ENCODE assay signal across 5 fruit fly cellular contexts in the genomic region with DNA sequence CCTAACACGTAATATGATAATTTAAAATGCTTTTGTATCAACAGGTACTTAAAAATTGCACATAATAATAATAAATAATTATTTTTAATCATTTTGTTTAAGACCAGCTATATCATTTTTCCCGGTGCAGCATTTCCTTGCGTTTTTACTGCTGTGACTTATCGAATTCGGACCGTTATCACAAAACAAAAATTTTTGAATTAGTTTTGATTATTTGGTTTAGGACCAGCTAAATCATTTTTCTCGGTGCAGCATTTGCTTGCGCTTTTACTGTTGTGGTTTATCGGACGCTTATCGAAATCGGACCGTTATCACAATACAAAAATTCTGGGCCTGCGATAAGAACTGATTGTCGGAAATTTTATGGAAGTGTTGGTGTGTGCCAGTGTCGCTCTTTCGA.
TF ChIP-seq lines count a peak whose summit lies in the region.

No protein-coding gene starts in this region.

TF ChIP-seq in whole organism, adult, 20 proteins besides CTCF, POLR2A, EP300 and RAD21 (continued from another document):
- no peak for TF ChIP-seq Hr96 (GFP tag; optimal IDR thresholded peaks at IDR 0.05; lab: Kevin White, UChicago)
- no peak for TF ChIP-seq Crg-1 (GFP tag; optimal IDR thresholded peaks at IDR 0.05; lab: Kevin White, UChicago)
- TF ChIP-seq Clk (GFP tag; optimal IDR thresholded peaks at IDR 0.05; lab: Kevin White, UChicago) = peak; percentile 15

TF ChIP-seq in whole organism, embryonic, 481 proteins besides CTCF, POLR2A, EP300 and RAD21 (continued from another document and continues in another):
- TF ChIP-seq CG6654 (GFP tag; optimal IDR thresholded peaks at IDR 0.05; lab: Kevin White, UChicago) (peak; percentile 63), mld (GFP tag; IDR thresholded peaks at IDR 0.05; lab: Robert Waterston, UW; ENCODE audit: partially characterized antibody) (no peak), CG7745 (tag; optimal IDR thresholded peaks at IDR 0.05; lab: Kevin White, UChicago) (peak; percentile 25), Lim3 (GFP tag; IDR thresholded peaks at IDR 0.05; lab: Robert Waterston, UW) (no peak), gfzf (GFP tag; optimal IDR thresholded peaks at IDR 0.05; lab: Kevin White, UChicago) (no peak), chm (GFP tag; IDR thresholded peaks at IDR 0.05; lab: Robert Waterston, UW) (peak; percentile 86; the same call in 1 of the 2 replicates), ttk (GFP tag; IDR thresholded peaks at IDR 0.05; lab: Robert Waterston, UW) (peak; percentile 71; the same call in 1 of the 2 replicates), gem (tag; optimal IDR thresholded peaks at IDR 0.05; lab: Kevin White, UChicago) (peak; percentile 91), lab (GFP tag; optimal IDR thresholded peaks at IDR 0.05; lab: Kevin White, UChicago) (peak; percentile 89), CG10366 (GFP tag; IDR thresholded peaks at IDR 0.05; lab: Robert Waterston, UW) (peak; percentile 72), CG3995 (GFP tag; optimal IDR thresholded peaks at IDR 0.05; lab: Kevin White, UChicago) (no peak), H2.0 (GFP tag; IDR thresholded peaks at IDR 0.05; lab: Robert Waterston, UW) (peak; percentile 66), HLH4C (GFP tag; IDR thresholded peaks at IDR 0.05; lab: Robert Waterston, UW; ENCODE audit: partially characterized antibody) (no peak), esg (GFP tag; conservative IDR thresholded peaks at IDR 0.05; lab: Robert Waterston, UW) (peak; percentile 73), BtbVII (GFP tag; optimal IDR thresholded peaks at IDR 0.05; lab: Kevin White, UChicago) (peak; percentile 84), CG15269 (tag; optimal IDR thresholded peaks at IDR 0.05; lab: Kevin White, UChicago) (peak; percentile 86), NFAT (GFP tag; IDR thresholded peaks at IDR 0.05; lab: Robert Waterston, UW) (peak; percentile 65), CG11560 (tag; IDR thresholded peaks at IDR 0.05; lab: Robert Waterston, UW) (peak; percentile 56; the same call in 1 of the 3 replicates), CG14860 (GFP tag; IDR thresholded peaks at IDR 0.05; lab: Robert Waterston, UW; ENCODE audit: partially characterized antibody) (no peak), Bdp1 (GFP tag; optimal IDR thresholded peaks at IDR 0.05; lab: Kevin White, UChicago) (no peak), z (GFP tag; IDR thresholded peaks at IDR 0.05; lab: Robert Waterston, UW) (no peak), Ptx1 (GFP tag; IDR thresholded peaks at IDR 0.05; lab: Robert Waterston, UW) (peak; percentile 74), Hr3 (GFP tag; optimal IDR thresholded peaks at IDR 0.05; lab: Kevin White, UChicago) (peak; percentile 31), ab (GFP tag; optimal IDR thresholded peaks at IDR 0.05; lab: Kevin White, UChicago) (no peak), so (GFP tag; IDR thresholded peaks at IDR 0.05; lab: Robert Waterston, UW) (no peak), bcd (GFP tag; optimal IDR thresholded peaks at IDR 0.05; lab: Kevin White, UChicago) (peak; percentile 81), Gug (GFP tag; IDR thresholded peaks at IDR 0.05; lab: Robert Waterston, UW) (peak; percentile 59; the same call in 3 of the 4 replicates), cato (GFP tag; optimal IDR thresholded peaks at IDR 0.05; lab: Kevin White, UChicago; ENCODE audit: borderline replicate concordance) (peak; percentile 42), sc (optimal IDR thresholded peaks at IDR 0.05; lab: Kevin White, UChicago) (no peak), sc (GFP tag; optimal IDR thresholded peaks at IDR 0.05; lab: Kevin White, UChicago) (peak; percentile 74)

TF ChIP-seq in whole organism, prepupa, 60 proteins besides CTCF, POLR2A, EP300 and RAD21 (continued from another document and continues in another):
- TF ChIP-seq CG4318 (GFP tag; optimal IDR thresholded peaks at IDR 0.05; lab: Kevin White, UChicago) (peak; percentile 69), Gug (GFP tag; IDR thresholded peaks at IDR 0.05; lab: Robert Waterston, UW) (peak; percentile 71), CG8119 (GFP tag; IDR thresholded peaks at IDR 0.05; lab: Robert Waterston, UW) (peak; percentile 76), Sox102F (GFP tag; optimal IDR thresholded peaks at IDR 0.05; lab: Kevin White, UChicago) (no peak), Sox14 (GFP tag; optimal IDR thresholded peaks at IDR 0.05; lab: Kevin White, UChicago) (peak; percentile 75), cyc (GFP tag; optimal IDR thresholded peaks at IDR 0.05; lab: Kevin White, UChicago) (peak; percentile 75), CG11294 (GFP tag; IDR thresholded peaks at IDR 0.05; lab: Robert Waterston, UW) (peak; percentile 42; the same call in 1 of the 2 replicates), CG10631 (GFP tag; optimal IDR thresholded peaks at IDR 0.05; lab: Kevin White, UChicago) (peak; percentile 78), Met (GFP tag; optimal IDR thresholded peaks at IDR 0.05; lab: Kevin White, UChicago) (peak; percentile 81), vri (GFP tag; optimal IDR thresholded peaks at IDR 0.05; lab: Kevin White, UChicago) (no peak), Smox (GFP tag; optimal IDR thresholded peaks at IDR 0.05; lab: Kevin White, UChicago) (peak; percentile 82), Ets21C (GFP tag; optimal IDR thresholded peaks at IDR 0.05; lab: Kevin White, UChicago) (peak; percentile 65), Lpt (GFP tag; optimal IDR thresholded peaks at IDR 0.05; lab: Kevin White, UChicago) (peak; percentile 18), CG31627 (GFP tag; optimal IDR thresholded peaks at IDR 0.05; lab: Kevin White, UChicago) (peak; percentile 81), Hr4 (GFP tag; optimal IDR thresholded peaks at IDR 0.05; lab: Kevin White, UChicago) (peak; percentile 77), net (GFP tag; optimal IDR thresholded peaks at IDR 0.05; lab: Kevin White, UChicago) (peak; percentile 86), acj6 (GFP tag; optimal IDR thresholded peaks at IDR 0.05; lab: Kevin White, UChicago) (peak; percentile 79), CG11762 (GFP tag; optimal IDR thresholded peaks at IDR 0.05; lab: Kevin White, UChicago; ENCODE audit: insufficient read depth) (peak; percentile 71), dac (GFP tag; optimal IDR thresholded peaks at IDR 0.05; lab: Kevin White, UChicago) (peak; percentile 64), CG11902 (GFP tag; optimal IDR thresholded peaks at IDR 0.05; lab: Kevin White, UChicago) (peak; percentile 58), pdm3 (GFP tag; optimal IDR thresholded peaks at IDR 0.05; lab: Kevin White, UChicago) (peak; percentile 82), CG6808 (GFP tag; optimal IDR thresholded peaks at IDR 0.05; lab: Kevin White, UChicago) (no peak), CG32006 (GFP tag; optimal IDR thresholded peaks at IDR 0.05; lab: Kevin White, UChicago) (peak; percentile 87), Sox15 (GFP tag; optimal IDR thresholded peaks at IDR 0.05; lab: Kevin White, UChicago) (peak; percentile 47), Hr38 (GFP tag; optimal IDR thresholded peaks at IDR 0.05; lab: Kevin White, UChicago) (no peak), fd59A (GFP tag; optimal IDR thresholded peaks at IDR 0.05; lab: Kevin White, UChicago) (peak; percentile 54), CG34406 (GFP tag; optimal IDR thresholded peaks at IDR 0.05; lab: Kevin White, UChicago) (peak; percentile 84), CG9139 (GFP tag; optimal IDR thresholded peaks at IDR 0.05; lab: Kevin White, UChicago) (no peak), CG3032 (tag; optimal IDR thresholded peaks at IDR 0.05; lab: Kevin White, UChicago) (peak; percentile 65), svp (GFP tag; lab: Kevin White, UChicago) (peak; percentile 85), CG10669 (GFP tag; optimal IDR thresholded peaks at IDR 0.05; lab: Kevin White, UChicago) (no peak), CG6163 (GFP tag; IDR thresholded peaks at IDR 0.05; lab: Robert Waterston, UW) (peak; percentile 88)

TF ChIP-seq in whole organism, pupa, 21 proteins besides CTCF, POLR2A, EP300 and RAD21 (continued from another document):
- peak; percentile 41 for TF ChIP-seq gl (tag; optimal IDR thresholded peaks at IDR 0.05; lab: Kevin White, UChicago)

TF ChIP-seq in whole organism, wandering third instar larva, 38 proteins besides CTCF, POLR2A, EP300 and RAD21 (continued from another document):
- no peak for TF ChIP-seq N (GFP tag; optimal IDR thresholded peaks at IDR 0.05; lab: Kevin White, UChicago)
- TF ChIP-seq GATAd (GFP tag; optimal IDR thresholded peaks at IDR 0.05; lab: Kevin White, UChicago) = peak; percentile 79
- no peak for TF ChIP-seq pan (optimal IDR thresholded peaks at IDR 0.05; lab: Kevin White, UChicago)
- peak; percentile 79 for TF ChIP-seq Sp1 (GFP tag; optimal IDR thresholded peaks at IDR 0.05; lab: Kevin White, UChicago)
- TF ChIP-seq Mio (GFP tag; optimal IDR thresholded peaks at IDR 0.05; lab: Kevin White, UChicago) = no peak
- peak; percentile 56 for TF ChIP-seq brk (GFP tag; optimal IDR thresholded peaks at IDR 0.05; lab: Kevin White, UChicago)
- peak; percentile 43 for TF ChIP-seq woc (GFP tag; optimal IDR thresholded peaks at IDR 0.05; lab: Kevin White, UChicago)
- TF ChIP-seq Rel (GFP tag; optimal IDR thresholded peaks at IDR 0.05; lab: Kevin White, UChicago) = peak; percentile 12
- TF ChIP-seq Rel (tag; optimal IDR thresholded peaks at IDR 0.05; lab: Kevin White, UChicago) = no peak
- TF ChIP-seq jim (GFP tag; optimal IDR thresholded peaks at IDR 0.05; lab: Kevin White, UChicago) = no peak
- no peak for TF ChIP-seq Myc (optimal IDR thresholded peaks at IDR 0.05; lab: Kevin White, UChicago)
- TF ChIP-seq tai (GFP tag; optimal IDR thresholded peaks at IDR 0.05; lab: Kevin White, UChicago) = peak; percentile 49
- peak; percentile 61 for TF ChIP-seq fru (GFP tag; optimal IDR thresholded peaks at IDR 0.05; lab: Kevin White, UChicago)
- TF ChIP-seq sage (GFP tag; optimal IDR thresholded peaks at IDR 0.05; lab: Kevin White, UChicago) = peak; percentile 77
- peak; percentile 67 for TF ChIP-seq OdsH (GFP tag; optimal IDR thresholded peaks at IDR 0.05; lab: Kevin White, UChicago)
- TF ChIP-seq usp (GFP tag; optimal IDR thresholded peaks at IDR 0.05; lab: Kevin White, UChicago) = no peak
- TF ChIP-seq dl (GFP tag; optimal IDR thresholded peaks at IDR 0.05; lab: Kevin White, UChicago; ENCODE audit: insufficient read depth in 1 of 2, partially characterized antibody in 2 of 2) = no peak
- TF ChIP-seq br (GFP tag; optimal IDR thresholded peaks at IDR 0.05; lab: Kevin White, UChicago) = peak; percentile 72
